Fruit fly (Drosophila melanogaster) S2 (cell line): ENCODE data around the gene Bin1.

Source experiments
- CG8478 ChIP-seq: fragments of >200 bp; optimal IDR thresholded peaks from 2 replicates; lab custom pipeline; 2018
- CTCF ChIP-seq, 2 experiments: fragments of >200 bp; optimal IDR thresholded peaks; 2 replicates each; lab custom pipeline; 2018

DNA sequence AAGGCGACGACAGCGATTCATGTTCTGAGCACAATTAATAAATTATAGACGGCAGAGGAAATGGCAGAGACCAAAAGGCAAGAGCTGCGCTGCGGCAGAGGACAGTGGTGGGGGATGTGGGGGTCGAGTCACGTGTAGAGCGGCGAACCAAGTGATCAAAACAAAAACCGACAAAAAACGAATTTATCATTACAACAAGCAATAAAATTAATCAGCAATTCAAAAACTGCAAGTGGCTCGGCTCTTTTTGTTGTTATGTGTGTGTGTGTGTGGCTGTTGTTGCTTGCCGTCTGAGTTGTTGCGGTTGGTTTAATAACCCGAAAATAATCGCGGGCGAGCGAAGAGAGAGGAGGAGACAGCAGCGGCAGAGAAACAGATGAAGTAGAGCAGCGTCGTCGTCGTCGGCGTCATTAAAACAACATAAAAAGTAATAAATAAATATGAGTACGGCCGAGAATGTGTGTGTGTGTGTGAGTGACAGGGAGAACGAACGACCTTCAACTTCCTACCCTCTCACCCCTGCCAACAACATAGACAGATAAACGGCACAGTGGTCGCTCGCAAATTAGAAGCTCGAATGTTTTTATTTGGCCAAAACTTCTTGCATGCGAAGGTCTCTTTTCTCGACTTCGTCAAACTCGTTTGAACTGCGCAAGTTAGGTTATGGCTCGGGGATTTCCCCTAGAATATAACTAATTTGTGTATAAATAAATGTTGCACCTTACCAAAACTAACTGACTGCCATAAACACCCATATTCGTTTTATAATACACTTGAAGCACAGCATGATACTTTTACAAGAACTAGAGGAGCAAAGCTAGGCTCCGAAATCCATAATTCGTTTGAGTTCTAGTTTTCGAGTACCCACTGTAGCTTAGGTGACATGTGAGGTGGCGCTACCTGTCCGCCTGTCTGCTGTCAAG is 42.3 kb upstream of the Bin1 start:
- no peak for TF ChIP-seq CG8478
- TF ChIP-seq CTCF (optimal IDR thresholded peaks at IDR 0.05; lab: Kevin White, UChicago): no peak
